Fruit fly (Drosophila melanogaster) whole organism, embryonic: ENCODE measurements around the gene CG9919.

Experiments
- Atf-2 ChIP-seq: fragments of 200-800 bp; sonication (Bioruptor generic); optimal IDR thresholded peaks from 2 replicates; lab custom pipeline; 2016; ENCODE audit warnings: missing biosample characterization, missing genetic modification characterization
- B-H1 ChIP-seq: fragments of 200-800 bp; sonication (Bioruptor generic); IDR thresholded peaks from 3 replicates; pipeline ENCODE4 v1.3.6; 2022; ENCODE audit warnings: missing biosample characterization, missing genetic modification characterization
- Bteb2 ChIP-seq: fragments of 200-800 bp; sonication (Bioruptor generic); optimal IDR thresholded peaks from 2 replicates; lab custom pipeline; 2016; ENCODE audit warnings: missing biosample characterization, missing genetic modification characterization
- C15 ChIP-seq: fragments of 200-800 bp; sonication (Bioruptor generic); IDR thresholded peaks from 3 replicates; pipeline ENCODE4 v1.3.6; 2022; ENCODE audit warnings: missing biosample characterization, missing genetic modification characterization
- CG10462 ChIP-seq: fragments of 200-800 bp; sonication (Bioruptor generic); optimal IDR thresholded peaks from 2 replicates; lab custom pipeline; 2016; ENCODE audit warnings: missing biosample characterization, missing genetic modification characterization
- CG10543 ChIP-seq: fragments of 200-800 bp; sonication (Bioruptor generic); optimal IDR thresholded peaks from 3 replicates; lab custom pipeline; 2017; ENCODE audit warnings: missing biosample characterization, mild to moderate bottlenecking, missing genetic modification characterization, moderate library complexity
- CG11247 ChIP-seq: fragments of 200-800 bp; sonication (Bioruptor generic); IDR thresholded peaks from 2 replicates; pipeline ENCODE4 v1.3.6; 2022; ENCODE audit warnings: missing biosample characterization, missing genetic modification characterization
- CG11504 ChIP-seq: fragments of 200-800 bp; sonication (Bioruptor generic); optimal IDR thresholded peaks from 3 replicates; lab custom pipeline; 2019; ENCODE audit warnings: missing biosample characterization, mild to moderate bottlenecking, missing genetic modification characterization, moderate library complexity
- CG13287 ChIP-seq: fragments of 200-800 bp; sonication (Bioruptor generic); IDR thresholded peaks from 2 replicates; pipeline ENCODE4 v1.3.6; 2022; ENCODE audit warnings: missing biosample characterization, missing genetic modification characterization; ENCODE audit not compliant: partially characterized antibody
- CG16813 ChIP-seq: fragments of 200-800 bp; sonication (Bioruptor generic); IDR thresholded peaks from 3 replicates; pipeline ENCODE4 v1.3.6; 2022; ENCODE audit warnings: missing biosample characterization, missing genetic modification characterization; ENCODE audit not compliant: partially characterized antibody
- CG17328 ChIP-seq: fragments of 200-800 bp; sonication (Bioruptor generic); IDR thresholded peaks from 2 replicates; pipeline ENCODE4 v1.3.6; 2022; ENCODE audit warnings: missing biosample characterization, missing genetic modification characterization
- CG1792 ChIP-seq: fragments of 200-800 bp; sonication (Bioruptor generic); optimal IDR thresholded peaks from 2 replicates; lab custom pipeline; 2016; ENCODE audit warnings: missing biosample characterization, missing genetic modification characterization
- CG2116 ChIP-seq: fragments of 200-800 bp; sonication (Bioruptor generic); optimal IDR thresholded peaks from 3 replicates; lab custom pipeline; 2018; ENCODE audit warnings: missing biosample characterization, mild to moderate bottlenecking, missing genetic modification characterization
- CG2120 ChIP-seq: fragments of 200-800 bp; sonication (Bioruptor generic); optimal IDR thresholded peaks from 3 replicates; lab custom pipeline; 2016; ENCODE audit warnings: missing biosample characterization, missing genetic modification characterization
- CG31365 ChIP-seq: fragments of 200-800 bp; sonication (Bioruptor generic); optimal IDR thresholded peaks from 2 replicates; lab custom pipeline; 2018; ENCODE audit warnings: missing biosample characterization, mild to moderate bottlenecking, missing genetic modification characterization
- CG3163 ChIP-seq: fragments of 200-800 bp; sonication (Bioruptor generic); optimal IDR thresholded peaks from 3 replicates; lab custom pipeline; 2016; ENCODE audit warnings: missing biosample characterization, missing genetic modification characterization
- CG3281 ChIP-seq: fragments of 200-800 bp; sonication (Bioruptor generic); optimal IDR thresholded peaks from 3 replicates; lab custom pipeline; 2017; ENCODE audit warnings: missing biosample characterization, mild to moderate bottlenecking, missing genetic modification characterization
- CG4424 ChIP-seq: fragments of 200-800 bp; sonication (Bioruptor generic); optimal IDR thresholded peaks from 3 replicates; lab custom pipeline; 2016; ENCODE audit warnings: missing biosample characterization, missing genetic modification characterization
- CG4707 ChIP-seq: fragments of 200-800 bp; sonication (Bioruptor generic); optimal IDR thresholded peaks from 2 replicates; lab custom pipeline; 2018; ENCODE audit warnings: missing biosample characterization, mild to moderate bottlenecking, missing genetic modification characterization, moderate library complexity
- CG6765 ChIP-seq: fragments of 200-800 bp; sonication (Bioruptor generic); optimal IDR thresholded peaks from 3 replicates; lab custom pipeline; 2017; ENCODE audit warnings: missing biosample characterization, mild to moderate bottlenecking, missing genetic modification characterization
- CG7372 ChIP-seq: fragments of 200-800 bp; sonication (Bioruptor generic); IDR thresholded peaks from 2 replicates; pipeline ENCODE4 v1.3.6; 2022; ENCODE audit warnings: missing biosample characterization, missing genetic modification characterization
- CG7745 ChIP-seq: fragments of 200-800 bp; sonication (Bioruptor generic); optimal IDR thresholded peaks from 2 replicates; lab custom pipeline; 2018; ENCODE audit warnings: missing biosample characterization, mild to moderate bottlenecking, missing genetic modification characterization, moderate library complexity
- CG7786 ChIP-seq: fragments of 200-800 bp; sonication (Bioruptor generic); optimal IDR thresholded peaks from 2 replicates; lab custom pipeline; 2016; ENCODE audit warnings: missing biosample characterization, missing genetic modification characterization
- CG8359 ChIP-seq: fragments of 200-800 bp; sonication (Bioruptor generic); optimal IDR thresholded peaks from 2 replicates; lab custom pipeline; 2017; ENCODE audit warnings: missing biosample characterization, mild to moderate bottlenecking, missing genetic modification characterization, borderline replicate concordance
- CrebB ChIP-seq: fragments of 200-800 bp; sonication (Bioruptor generic); optimal IDR thresholded peaks from 3 replicates; lab custom pipeline; 2018; ENCODE audit warnings: missing biosample characterization, mild to moderate bottlenecking, missing genetic modification characterization
- Dbx ChIP-seq: fragments of 200-800 bp; sonication (Bioruptor generic); IDR thresholded peaks from 3 replicates; pipeline ENCODE4 v1.3.6; 2022; ENCODE audit warnings: missing biosample characterization, missing genetic modification characterization
- Dip2 ChIP-seq: fragments of 200-800 bp; sonication (Bioruptor generic); IDR thresholded peaks from 2 replicates; pipeline ENCODE4 v1.3.6; 2022; ENCODE audit warnings: missing biosample characterization, missing genetic modification characterization
- Doc2 ChIP-seq: fragments of 200-800 bp; sonication (Bioruptor generic); IDR thresholded peaks from 2 replicates; pipeline ENCODE4 v1.3.6; 2022; ENCODE audit warnings: missing biosample characterization, missing genetic modification characterization
- Fer2 ChIP-seq: fragments of 200-800 bp; sonication (Bioruptor generic); optimal IDR thresholded peaks from 2 replicates; lab custom pipeline; 2018; ENCODE audit warnings: missing biosample characterization, mild to moderate bottlenecking, missing genetic modification characterization, moderate library complexity
- H15 ChIP-seq: fragments of 200-800 bp; sonication (Bioruptor generic); IDR thresholded peaks from 3 replicates; pipeline ENCODE4 v1.3.6; 2022; ENCODE audit warnings: missing biosample characterization, missing genetic modification characterization
- HLH3B ChIP-seq: fragments of 200-800 bp; sonication (Bioruptor generic); IDR thresholded peaks from 2 replicates; pipeline ENCODE4 v1.3.6; 2022; ENCODE audit warnings: missing biosample characterization, missing genetic modification characterization
- Hand ChIP-seq: fragments of 200-800 bp; sonication (Bioruptor generic); optimal IDR thresholded peaks from 2 replicates; lab custom pipeline; 2017; ENCODE audit warnings: mild to moderate bottlenecking, missing biosample characterization, missing genetic modification reagents, missing genetic modification characterization
- HmgD ChIP-seq: fragments of 200-800 bp; sonication (Bioruptor generic); optimal IDR thresholded peaks from 3 replicates; lab custom pipeline; 2016; ENCODE audit warnings: missing biosample characterization, missing genetic modification characterization
- Hr78 ChIP-seq, 2 experiments: fragments of 200-800 bp in 1 of 2; fragments of >200 bp in 1 of 2; sonication (Bioruptor generic) in 1 of 2; optimal IDR thresholded peaks; 2 replicates each; lab custom pipeline; 2017 to 2019; ENCODE audit warnings: missing biosample characterization in 2 of 2, missing genetic modification characterization in 2 of 2, mild to moderate bottlenecking in 1 of 2, moderate library complexity in 1 of 2
- abd-A ChIP-seq: fragments of 200-800 bp; sonication (Bioruptor generic); optimal IDR thresholded peaks from 3 replicates; lab custom pipeline; 2019; ENCODE audit warnings: missing biosample characterization, mild to moderate bottlenecking, missing genetic modification characterization, moderate library complexity
- amos ChIP-seq: fragments of 200-800 bp; sonication (Bioruptor generic); IDR thresholded peaks from 2 replicates; pipeline ENCODE4 v1.3.6; 2022; ENCODE audit warnings: missing biosample characterization, missing genetic modification characterization; ENCODE audit not compliant: partially characterized antibody
- bab2 ChIP-seq: fragments of 200-800 bp; sonication (Bioruptor generic); optimal IDR thresholded peaks from 2 replicates; lab custom pipeline; 2016; ENCODE audit warnings: missing biosample characterization, missing genetic modification characterization
- crc ChIP-seq: fragments of 200-800 bp; sonication (Bioruptor generic); optimal IDR thresholded peaks from 2 replicates; lab custom pipeline; 2016; ENCODE audit warnings: missing biosample characterization, missing genetic modification characterization
- fd3F ChIP-seq: fragments of 200-800 bp; sonication (Bioruptor generic); optimal IDR thresholded peaks from 2 replicates; lab custom pipeline; 2018; ENCODE audit warnings: missing biosample characterization, mild to moderate bottlenecking, missing genetic modification characterization, moderate library complexity
- gt ChIP-seq: fragments of 200-800 bp; sonication (Bioruptor generic); IDR thresholded peaks from 2 replicates; pipeline ENCODE4 v1.3.6; 2022; ENCODE audit warnings: missing biosample characterization, missing genetic modification characterization
- jigr1 ChIP-seq: fragments of 200-800 bp; sonication (Bioruptor generic); IDR thresholded peaks from 3 replicates; pipeline ENCODE4 v1.3.6; 2022; ENCODE audit warnings: missing biosample characterization, missing genetic modification characterization
- nerfin-2 ChIP-seq: fragments of 200-800 bp; sonication (Bioruptor generic); IDR thresholded peaks from 2 replicates; pipeline ENCODE4 v1.3.6; 2022; ENCODE audit warnings: missing biosample characterization, missing genetic modification characterization; ENCODE audit not compliant: partially characterized antibody
- pan ChIP-seq, 4 experiments: fragments of >200 bp in 3 of 4; fragments of 200-800 bp in 1 of 4; sonication (Bioruptor generic) in 1 of 4; optimal IDR thresholded peaks in 3 of 4; IDR thresholded peaks in 1 of 4; 2 replicates each; pipeline versions ENCODE4 v1.3.6 to Lab custom; 2017 to 2022; ENCODE audit warnings: missing biosample characterization in 2 of 4, missing genetic modification characterization in 2 of 4, mixed read lengths in 1 of 4
- pum ChIP-seq: fragments of 200-800 bp; sonication (Bioruptor generic); optimal IDR thresholded peaks from 2 replicates; lab custom pipeline; 2016; ENCODE audit warnings: missing biosample characterization, missing genetic modification characterization
- rib ChIP-seq: fragments of 200-800 bp; sonication (Bioruptor generic); IDR thresholded peaks from 2 replicates; pipeline ENCODE4 v1.3.6; 2022; ENCODE audit warnings: missing biosample characterization, missing genetic modification characterization
- scrt ChIP-seq: fragments of 200-800 bp; sonication (Bioruptor generic); optimal IDR thresholded peaks from 2 replicates; lab custom pipeline; 2018; ENCODE audit warnings: missing biosample characterization, mild to moderate bottlenecking, missing genetic modification characterization, moderate library complexity
- yki ChIP-seq: fragments of >200 bp; optimal IDR thresholded peaks from 3 replicates; lab custom pipeline; 2018
- zen ChIP-seq: fragments of 200-800 bp; sonication (Bioruptor generic); optimal IDR thresholded peaks from 3 replicates; lab custom pipeline; 2018; ENCODE audit warnings: missing biosample characterization, mild to moderate bottlenecking, missing genetic modification characterization, moderate library complexity
- zf30C ChIP-seq: fragments of 200-800 bp; sonication (Bioruptor generic); optimal IDR thresholded peaks from 3 replicates; lab custom pipeline; 2018; ENCODE audit warnings: missing biosample characterization, mild to moderate bottlenecking, missing genetic modification characterization

The CG9919 gene

dm6 chrX:16320197-16320921 is 10.2 kb downstream of the CG9919 start, which contains the start of gene Cyp1 (continued):
- peak; percentile 42; the same call in 1 of the 2 replicates for TF ChIP-seq rib
- no peak for TF ChIP-seq bab2 (GFP tag; lab: Kevin White, UChicago)
- no peak for TF ChIP-seq CG4707 (GFP tag; lab: Kevin White, UChicago)
- peak; percentile 43 for TF ChIP-seq CG4424
- TF ChIP-seq scrt (GFP tag; lab: Kevin White, UChicago): no peak
- no peak for TF ChIP-seq CG6765 (GFP tag; lab: Kevin White, UChicago)
- TF ChIP-seq Hr78 (GFP tag; optimal IDR thresholded peaks at IDR 0.05; lab: Kevin White, UChicago): no peak
- TF ChIP-seq Dbx (GFP tag; lab: Robert Waterston, UW): peak; percentile 79
- peak; percentile 4 for TF ChIP-seq HmgD (GFP tag; lab: Kevin White, UChicago)
- no peak for TF ChIP-seq CG3163
- peak; percentile 64; the same call in 1 of the 2 replicates for TF ChIP-seq nerfin-2 (GFP tag; lab: Robert Waterston, UW)
- TF ChIP-seq CG13287 (GFP tag; lab: Robert Waterston, UW): peak; percentile 77
- TF ChIP-seq CG11247: peak; percentile 51
- TF ChIP-seq pum (GFP tag; lab: Kevin White, UChicago): no peak
- no peak for TF ChIP-seq CG1792 (GFP tag; lab: Kevin White, UChicago)
- TF ChIP-seq CG17328 (GFP tag; lab: Robert Waterston, UW): no peak
- TF ChIP-seq CG31365 (tag; lab: Kevin White, UChicago): no peak
- no peak for TF ChIP-seq zen
- peak; percentile 59 for TF ChIP-seq gt (GFP tag; lab: Robert Waterston, UW)
- peak; percentile 80 for TF ChIP-seq CG16813 (GFP tag; lab: Robert Waterston, UW)
- no peak for TF ChIP-seq zf30C (GFP tag; lab: Kevin White, UChicago)
- peak; percentile 54 for TF ChIP-seq CG2120 (GFP tag; lab: Kevin White, UChicago)
- peak; percentile 98 for TF ChIP-seq CG2116 (GFP tag; lab: Kevin White, UChicago)
- TF ChIP-seq CG10543 (GFP tag; lab: Kevin White, UChicago): no peak
- peak; percentile 19; the same call in 1 of the 2 replicates for TF ChIP-seq HLH3B
- no peak for TF ChIP-seq Doc2 (GFP tag; lab: Robert Waterston, UW)
- peak; percentile 9 for TF ChIP-seq fd3F (GFP tag; lab: Kevin White, UChicago)
- peak; percentile 38; the same call in 1 of the 2 replicates for TF ChIP-seq CG7372 (GFP tag; lab: Robert Waterston, UW)
- no peak for TF ChIP-seq C15
- no peak for TF ChIP-seq crc (GFP tag; lab: Kevin White, UChicago)
- TF ChIP-seq Fer2 (tag; lab: Kevin White, UChicago): no peak
- TF ChIP-seq abd-A: no peak
- TF ChIP-seq CG10462 (GFP tag; lab: Kevin White, UChicago): no peak
- no peak for TF ChIP-seq CG3281 (GFP tag; lab: Kevin White, UChicago)
- no peak for TF ChIP-seq CG7786
- TF ChIP-seq CG7745 (tag; lab: Kevin White, UChicago): no peak
- no peak for TF ChIP-seq Atf-2 (GFP tag; lab: Kevin White, UChicago)
- no peak for TF ChIP-seq Bteb2 (GFP tag; lab: Kevin White, UChicago)
- TF ChIP-seq H15 (GFP tag; lab: Robert Waterston, UW): peak; percentile 29; the same call in 1 of the 3 replicates
- 0 out of 3 replicates have a peak, but pooled peaks have one; percentile 40 for TF ChIP-seq jigr1 (GFP tag; lab: Robert Waterston, UW)
- no peak for TF ChIP-seq CrebB (tag; lab: Kevin White, UChicago)
- TF ChIP-seq B-H1 (GFP tag; lab: Robert Waterston, UW): peak; percentile 44; the same call in 2 of the 3 replicates
- no peak for TF ChIP-seq yki (lab: Kevin White, UChicago)
- no peak for TF ChIP-seq CG11504 (tag; lab: Kevin White, UChicago)
- no peak for TF ChIP-seq CG8359 (GFP tag; lab: Kevin White, UChicago)
- no peak for TF ChIP-seq Dip2 (GFP tag; lab: Robert Waterston, UW)
- TF ChIP-seq pan (optimal IDR thresholded peaks at IDR 0.05; lab: Kevin White, UChicago): no peak
- peak in 1 of 2 experiments; percentile 46 for TF ChIP-seq pan (GFP tag; optimal IDR thresholded peaks at IDR 0.05 in 1 of 2, IDR thresholded peaks at IDR 0.05 in 1 of 2)
- TF ChIP-seq amos (GFP tag; lab: Robert Waterston, UW): peak; percentile 90
- no peak for TF ChIP-seq Hand (GFP tag; lab: Kevin White, UChicago)
